Worm (Caenorhabditis elegans) whole organism, L2 larva: ENCODE measurements around the gene Y43C5A.2.
A peak's percentile ranks its signal among the peaks of the same experiment; 100 is the strongest.

Source experiments
- F13H6.1 ChIP-seq: sonication (generic microtip); optimal IDR thresholded peaks from 2 replicates; lab custom pipeline; 2016; ENCODE audit warnings: missing genetic modification characterization, missing compliant biosample characterization
- ZK546.5 ChIP-seq: sonication (generic microtip); optimal IDR thresholded peaks from 2 replicates; lab custom pipeline; 2017; ENCODE audit warnings: missing biosample characterization, missing genetic modification characterization
- alr-1 ChIP-seq: fragments of 150-350 bp; optimal IDR thresholded peaks from 2 replicates; lab custom pipeline; 2014; ENCODE audit warnings: missing biosample characterization, missing genetic modification characterization
- aly-2 ChIP-seq: fragments of 150-350 bp; optimal IDR thresholded peaks from 2 replicates; lab custom pipeline; 2014; ENCODE audit warnings: missing biosample characterization, missing genetic modification characterization
- ama-1 ChIP-seq: fragments of 150-350 bp; optimal IDR thresholded peaks from 2 replicates; lab custom pipeline; 2018; ENCODE audit warnings: inconsistent platforms
- blmp-1 ChIP-seq: sonication (generic microtip); optimal IDR thresholded peaks from 2 replicates; lab custom pipeline; 2017; ENCODE audit warnings: missing genetic modification characterization, mild to moderate bottlenecking, missing compliant biosample characterization, antibody characterized with exemption, moderate library complexity; ENCODE audit not compliant: insufficient read depth
- crh-2 ChIP-seq: sonication (generic microtip); optimal IDR thresholded peaks from 2 replicates; lab custom pipeline; 2017; ENCODE audit warnings: missing biosample characterization, missing genetic modification characterization
- egl-27 ChIP-seq: sonication (generic microtip); optimal IDR thresholded peaks from 3 replicates; lab custom pipeline; 2017; ENCODE audit warnings: missing biosample characterization, missing genetic modification reagents, missing genetic modification characterization
- elt-3 ChIP-seq: sonication (generic microtip); optimal IDR thresholded peaks from 2 replicates; lab custom pipeline; 2017; ENCODE audit warnings: missing biosample characterization, missing genetic modification characterization
- fos-1 ChIP-seq: fragments of 150-350 bp; optimal IDR thresholded peaks from 2 replicates; lab custom pipeline; 2014; ENCODE audit warnings: missing biosample characterization, missing genetic modification characterization
- lin-11 ChIP-seq: fragments of 150-350 bp; sonication (generic microtip); optimal IDR thresholded peaks from 2 replicates; lab custom pipeline; 2014; ENCODE audit warnings: missing biosample characterization, missing genetic modification characterization, inconsistent platforms, mixed read lengths
- lin-39 ChIP-seq: fragments of 150-350 bp; optimal IDR thresholded peaks from 2 replicates; lab custom pipeline; 2014; ENCODE audit warnings: missing biosample characterization, missing genetic modification reagents, missing genetic modification characterization
- lsy-2 ChIP-seq, 2 experiments: fragments of 150-350 bp in 1 of 2; sonication (generic microtip) in 1 of 2; optimal IDR thresholded peaks; 2 replicates each; lab custom pipeline; 2014 to 2017; ENCODE audit warnings: missing biosample characterization in 2 of 2, missing genetic modification characterization in 2 of 2
- mbf-1 ChIP-seq: sonication (generic microtip); optimal IDR thresholded peaks from 2 replicates; lab custom pipeline; 2017; ENCODE audit warnings: missing biosample characterization, missing genetic modification characterization
- mdl-1 ChIP-seq, 2 experiments: fragments of 150-350 bp in 1 of 2; sonication (generic microtip) in 1 of 2; optimal IDR thresholded peaks; 2 replicates each; lab custom pipeline; 2017; ENCODE audit warnings: missing biosample characterization in 2 of 2, missing genetic modification characterization in 2 of 2
- nhr-10 ChIP-seq: sonication (generic microtip); optimal IDR thresholded peaks from 2 replicates; lab custom pipeline; 2017; ENCODE audit warnings: missing biosample characterization, missing genetic modification characterization
- nhr-11 ChIP-seq: fragments of 150-350 bp; optimal IDR thresholded peaks from 2 replicates; lab custom pipeline; 2014; ENCODE audit warnings: missing biosample characterization, missing genetic modification characterization
- nhr-12 ChIP-seq: fragments of 150-350 bp; optimal IDR thresholded peaks from 2 replicates; lab custom pipeline; 2014; ENCODE audit warnings: missing biosample characterization, missing genetic modification characterization
- nhr-129 ChIP-seq: fragments of 150-350 bp; optimal IDR thresholded peaks from 2 replicates; lab custom pipeline; 2014; ENCODE audit warnings: missing biosample characterization, missing genetic modification characterization
- nhr-21 ChIP-seq: fragments of 150-350 bp; optimal IDR thresholded peaks from 2 replicates; lab custom pipeline; 2014; ENCODE audit warnings: missing biosample characterization, missing genetic modification characterization
- nhr-237 ChIP-seq: fragments of 150-350 bp; optimal IDR thresholded peaks from 2 replicates; lab custom pipeline; 2014; ENCODE audit warnings: missing biosample characterization, missing genetic modification characterization
- nhr-25 ChIP-seq: fragments of 150-350 bp; sonication (generic microtip); optimal IDR thresholded peaks from 3 replicates; lab custom pipeline; 2014; ENCODE audit warnings: missing biosample characterization, missing genetic modification characterization
- nhr-6 ChIP-seq: fragments of 150-350 bp; optimal IDR thresholded peaks from 2 replicates; lab custom pipeline; 2014; ENCODE audit warnings: missing biosample characterization, missing genetic modification characterization
- nhr-77 ChIP-seq: fragments of 150-350 bp; optimal IDR thresholded peaks from 2 replicates; lab custom pipeline; 2014; ENCODE audit warnings: missing biosample characterization, missing genetic modification characterization
- peb-1 ChIP-seq: fragments of 150-350 bp; optimal IDR thresholded peaks from 2 replicates; lab custom pipeline; 2014; ENCODE audit warnings: missing biosample characterization, missing genetic modification characterization
- skn-1 ChIP-seq: sonication (generic microtip); optimal IDR thresholded peaks from 2 replicates; lab custom pipeline; 2017; ENCODE audit warnings: missing biosample characterization, missing genetic modification characterization
- sma-3 ChIP-seq: sonication (generic microtip); optimal IDR thresholded peaks from 2 replicates; lab custom pipeline; 2016; ENCODE audit warnings: missing genetic modification reagents, missing genetic modification characterization, missing compliant biosample characterization
- sma-9 ChIP-seq, 2 experiments: fragments of 150-350 bp in 1 of 2; sonication (generic microtip) in 1 of 2; optimal IDR thresholded peaks; 2 replicates each; lab custom pipeline; 2014 to 2016; ENCODE audit warnings: missing genetic modification characterization in 2 of 2, mild to moderate bottlenecking in 1 of 2, missing biosample characterization in 1 of 2, missing compliant biosample characterization in 1 of 2, missing genetic modification reagents in 1 of 2, moderate library complexity in 1 of 2
- snpc-4 ChIP-seq: fragments of 150-350 bp; optimal IDR thresholded peaks from 2 replicates; lab custom pipeline; 2014; ENCODE audit warnings: missing biosample characterization, missing genetic modification characterization
- unc-39 ChIP-seq: fragments of 150-350 bp; optimal IDR thresholded peaks from 2 replicates; lab custom pipeline; 2014; ENCODE audit warnings: missing biosample characterization, missing genetic modification characterization
- unc-55 ChIP-seq: fragments of 150-350 bp; sonication (generic microtip); optimal IDR thresholded peaks from 3 replicates; lab custom pipeline; 2014; ENCODE audit warnings: missing biosample characterization, missing genetic modification reagents, missing genetic modification characterization
- zag-1 ChIP-seq: fragments of 150-350 bp; optimal IDR thresholded peaks from 2 replicates; lab custom pipeline; 2014; ENCODE audit warnings: missing biosample characterization, missing genetic modification characterization
- ztf-1 ChIP-seq: fragments of 200-800 bp; sonication (Bioruptor generic); conservative IDR thresholded peaks from 2 replicates; pipeline ENCODE4 v1.3.6; 2022; ENCODE audit warnings: missing genetic modification characterization, missing compliant biosample characterization
- ztf-4 ChIP-seq: fragments of 150-350 bp; optimal IDR thresholded peaks from 2 replicates; lab custom pipeline; 2014; ENCODE audit warnings: missing biosample characterization, missing genetic modification characterization

Y43C5A.2 gene

ce11 chrIV:10223723-10224122 is 46.0 kb upstream of the Y43C5A.2 start, which contains the start of gene nas-12:
Gene nas-12, plus strand, starts transcription at chrIV:10224023.
- TF ChIP-seq lin-11 (tag; lab: Kevin White, UChicago) (no peak), snpc-4 (tag; lab: Kevin White, UChicago) (no peak), nhr-10 (no peak), mbf-1 (tag; lab: Kevin White, UChicago) (no peak), crh-2 (tag; lab: Kevin White, UChicago) (no peak), nhr-12 (tag; lab: Kevin White, UChicago) (no peak), aly-2 (tag; lab: Kevin White, UChicago) (no peak), nhr-6 (no peak), alr-1 (tag; lab: Kevin White, UChicago) (no peak), nhr-129 (tag; lab: Kevin White, UChicago) (no peak), mdl-1 (tag; optimal IDR thresholded peaks at IDR 0.05; lab: Kevin White, UChicago) (no peak), elt-3 (tag; lab: Kevin White, UChicago) (no peak), lin-39 (tag; lab: Kevin White, UChicago) (no peak), nhr-21 (tag; lab: Kevin White, UChicago) (no peak), lsy-2 (tag; optimal IDR thresholded peaks at IDR 0.05; lab: Kevin White, UChicago) (no peak), nhr-77 (no peak)

ce11 chrIV:10227534-10227933 is 42.1 kb upstream of the Y43C5A.2 start, which contains the start of gene F01G10.6:
Gene F01G10.6, minus strand, starts transcription at chrIV:10227634.
- TF ChIP-seq egl-27 (tag; lab: Kevin White, UChicago) (no peak), mbf-1 (tag; lab: Kevin White, UChicago) (no peak), nhr-25 (no peak), mdl-1 (tag; optimal IDR thresholded peaks at IDR 0.05; lab: Kevin White, UChicago) (no peak)

ce11 chrIV:10230971-10231370 is 38.7 kb upstream of the Y43C5A.2 start, which contains the start of gene F01G10.5:
Gene F01G10.5, minus strand, starts transcription at chrIV:10231071.
- TF ChIP-seq unc-55 (no peak), aly-2 (tag; lab: Kevin White, UChicago) (no peak), lin-39 (tag; lab: Kevin White, UChicago) (no peak), sma-3 (GFP tag; lab: Kevin White, UChicago) (no peak), F13H6.1 (tag; lab: Kevin White, UChicago) (no peak), skn-1 (no peak), fos-1 (tag; lab: Kevin White, UChicago) (no peak), ztf-1 (GFP tag; lab: Robert Waterston, UW) (no peak), lsy-2 (tag; optimal IDR thresholded peaks at IDR 0.05; lab: Kevin White, UChicago) (no peak)

ce11 chrIV:10232456-10232855 is 37.2 kb upstream of the Y43C5A.2 start, which contains the start of gene F01G10.4:
Gene F01G10.4, minus strand, starts transcription at chrIV:10232556.
- TF ChIP-seq lin-11 (tag; lab: Kevin White, UChicago): no peak
- no peak for TF ChIP-seq unc-39 (tag; lab: Kevin White, UChicago)
- no peak for TF ChIP-seq nhr-129 (tag; lab: Kevin White, UChicago)
- no peak for TF ChIP-seq ama-1
- TF ChIP-seq sma-3 (GFP tag; lab: Kevin White, UChicago): no peak
- no peak for TF ChIP-seq blmp-1
- no peak for TF ChIP-seq zag-1
- no peak for TF ChIP-seq ZK546.5 (tag; lab: Kevin White, UChicago)
- no peak for TF ChIP-seq F13H6.1 (tag; lab: Kevin White, UChicago)
- TF ChIP-seq peb-1 (tag; lab: Kevin White, UChicago): no peak
- TF ChIP-seq lsy-2 (tag; optimal IDR thresholded peaks at IDR 0.05; lab: Kevin White, UChicago): no peak
- TF ChIP-seq nhr-11: no peak
- TF ChIP-seq egl-27 (tag; lab: Kevin White, UChicago): no peak
- no peak for TF ChIP-seq nhr-21 (tag; lab: Kevin White, UChicago)
- TF ChIP-seq nhr-25: no peak
- no peak for TF ChIP-seq ztf-4
- TF ChIP-seq nhr-237 (tag; lab: Kevin White, UChicago): no peak
- TF ChIP-seq, all 48 proteins: peak for 0

ce11 chrIV:10235279-10235829 is 34.3 kb upstream of the Y43C5A.2 start, which contains the start of gene ech-9:
Gene ech-9, minus strand, starts transcription at chrIV:10235329.
- TF ChIP-seq fos-1 (tag; lab: Kevin White, UChicago) (peak; percentile 14), sma-9 (GFP tag; optimal IDR thresholded peaks at IDR 0.05; lab: Kevin White, UChicago) (no peak), sma-9 (tag; optimal IDR thresholded peaks at IDR 0.05; lab: Kevin White, UChicago) (no peak)
